Worm (Caenorhabditis elegans) whole organism, mixed stage, embryonic: ENCODE measurements around the gene ran-1.

Experiments used
- bed-3 ChIP-seq: fragments of 200-800 bp; sonication (Bioruptor generic); optimal IDR thresholded peaks from 3 replicates; lab custom pipeline; 2018; ENCODE audit warnings: mild to moderate bottlenecking, missing genetic modification characterization, moderate library complexity, missing compliant biosample characterization
- ceh-39 ChIP-seq: fragments of 150-350 bp; optimal IDR thresholded peaks from 2 replicates; lab custom pipeline; 2014; ENCODE audit warnings: missing biosample characterization, missing genetic modification characterization
- ceh-43 ChIP-seq: fragments of 200-800 bp; sonication (Bioruptor generic); optimal IDR thresholded peaks from 2 replicates; lab custom pipeline; 2018; ENCODE audit warnings: mild to moderate bottlenecking, missing genetic modification characterization, moderate library complexity, missing compliant biosample characterization
- ceh-83 ChIP-seq: fragments of 200-800 bp; sonication (Bioruptor generic); optimal IDR thresholded peaks from 2 replicates; lab custom pipeline; 2018; ENCODE audit warnings: mild to moderate bottlenecking, missing genetic modification characterization, missing compliant biosample characterization
- ces-1 ChIP-seq: fragments of 150-350 bp; optimal IDR thresholded peaks from 2 replicates; lab custom pipeline; 2014; ENCODE audit warnings: missing biosample characterization, missing genetic modification reagents, missing genetic modification characterization
- drap-1 ChIP-seq: fragments of 200-800 bp; sonication (Bioruptor generic); optimal IDR thresholded peaks from 3 replicates; lab custom pipeline; 2018; ENCODE audit warnings: mild to moderate bottlenecking, missing genetic modification characterization, missing compliant biosample characterization
- elt-1 ChIP-seq: sonication (generic microtip); optimal IDR thresholded peaks from 2 replicates; lab custom pipeline; 2017; ENCODE audit warnings: missing genetic modification characterization, mild to moderate bottlenecking, missing compliant biosample characterization, antibody characterized with exemption, moderate library complexity, borderline replicate concordance; ENCODE audit not compliant: insufficient read depth
- elt-3 ChIP-seq: fragments of 150-350 bp; optimal IDR thresholded peaks from 2 replicates; lab custom pipeline; 2014; ENCODE audit warnings: missing biosample characterization, missing genetic modification characterization
- flh-1 ChIP-seq: fragments of 200-800 bp; sonication (Bioruptor generic); optimal IDR thresholded peaks from 2 replicates; lab custom pipeline; 2018; ENCODE audit warnings: mild to moderate bottlenecking, missing genetic modification characterization, moderate library complexity, missing compliant biosample characterization
- ham-2 ChIP-seq: fragments of 200-800 bp; sonication (Bioruptor generic); optimal IDR thresholded peaks from 2 replicates; lab custom pipeline; 2018; ENCODE audit warnings: mild to moderate bottlenecking, missing genetic modification characterization, missing compliant biosample characterization
- hlh-1 ChIP-seq: fragments of 150-350 bp; optimal IDR thresholded peaks from 2 replicates; lab custom pipeline; 2014; ENCODE audit warnings: missing biosample characterization, missing genetic modification reagents, missing genetic modification characterization
- lin-13 ChIP-seq: fragments of 150-350 bp; optimal IDR thresholded peaks from 2 replicates; lab custom pipeline; 2014; ENCODE audit warnings: missing biosample characterization, missing genetic modification characterization
- lin-32 ChIP-seq: fragments of 200-800 bp; sonication (Bioruptor generic); optimal IDR thresholded peaks from 2 replicates; lab custom pipeline; 2018; ENCODE audit warnings: mild to moderate bottlenecking, missing genetic modification characterization, missing compliant biosample characterization
- lsy-2 ChIP-seq: fragments of 150-350 bp; optimal IDR thresholded peaks from 2 replicates; lab custom pipeline; 2014; ENCODE audit warnings: missing biosample characterization, missing genetic modification characterization
- mls-2 ChIP-seq: sonication (generic microtip); optimal IDR thresholded peaks from 2 replicates; lab custom pipeline; 2016; ENCODE audit warnings: mild to moderate bottlenecking, missing genetic modification characterization, moderate library complexity, missing compliant biosample characterization
- nhr-2 ChIP-seq: fragments of 150-350 bp; optimal IDR thresholded peaks from 2 replicates; lab custom pipeline; 2014; ENCODE audit warnings: missing biosample characterization, missing genetic modification characterization
- nhr-237 ChIP-seq: fragments of 150-350 bp; optimal IDR thresholded peaks from 2 replicates; lab custom pipeline; 2014; ENCODE audit warnings: missing biosample characterization, missing genetic modification characterization
- nhr-28 ChIP-seq: fragments of 150-350 bp; optimal IDR thresholded peaks from 2 replicates; lab custom pipeline; 2014; ENCODE audit warnings: missing biosample characterization, missing genetic modification characterization
- nhr-76 ChIP-seq: sonication (generic microtip); optimal IDR thresholded peaks from 2 replicates; lab custom pipeline; 2017; ENCODE audit warnings: missing biosample characterization, missing genetic modification characterization
- pha-4 ChIP-seq: fragments of 150-350 bp; optimal IDR thresholded peaks from 2 replicates; lab custom pipeline; 2018; ENCODE audit warnings: missing biosample characterization, missing genetic modification reagents, missing genetic modification characterization
- sem-2 ChIP-seq: fragments of 200-800 bp; sonication (Bioruptor generic); optimal IDR thresholded peaks from 2 replicates; lab custom pipeline; 2018; ENCODE audit warnings: mild to moderate bottlenecking, missing genetic modification characterization, missing compliant biosample characterization
- snpc-4 ChIP-seq: fragments of 150-350 bp; optimal IDR thresholded peaks from 2 replicates; lab custom pipeline; 2014; ENCODE audit warnings: missing biosample characterization, missing genetic modification characterization
- sptf-1 ChIP-seq: sonication (generic microtip); optimal IDR thresholded peaks from 2 replicates; lab custom pipeline; 2017; ENCODE audit warnings: mild to moderate bottlenecking, missing genetic modification characterization, moderate library complexity, missing compliant biosample characterization
- tbx-8 ChIP-seq: fragments of 200-800 bp; sonication (Bioruptor generic); optimal IDR thresholded peaks from 2 replicates; lab custom pipeline; 2018; ENCODE audit warnings: mild to moderate bottlenecking, missing genetic modification characterization, moderate library complexity, missing compliant biosample characterization
- unc-120 ChIP-seq: sonication (generic microtip); optimal IDR thresholded peaks from 2 replicates; lab custom pipeline; 2017; ENCODE audit warnings: missing genetic modification characterization, missing compliant biosample characterization; ENCODE audit not compliant: poor library complexity, severe bottlenecking
- unc-39 ChIP-seq: fragments of 150-350 bp; optimal IDR thresholded peaks from 2 replicates; lab custom pipeline; 2014; ENCODE audit warnings: missing biosample characterization, missing genetic modification characterization
- unc-62 ChIP-seq: fragments of 150-350 bp; optimal IDR thresholded peaks from 2 replicates; lab custom pipeline; 2014; ENCODE audit warnings: missing biosample characterization, missing genetic modification reagents, missing genetic modification characterization
- zip-8 ChIP-seq: fragments of 150-350 bp; optimal IDR thresholded peaks from 2 replicates; lab custom pipeline; 2014; ENCODE audit warnings: missing biosample characterization, missing genetic modification characterization
- ztf-11 ChIP-seq: fragments of 150-350 bp; optimal IDR thresholded peaks from 2 replicates; lab custom pipeline; 2014; ENCODE audit warnings: missing biosample characterization, missing genetic modification characterization

ran-1 gene

DNA sequence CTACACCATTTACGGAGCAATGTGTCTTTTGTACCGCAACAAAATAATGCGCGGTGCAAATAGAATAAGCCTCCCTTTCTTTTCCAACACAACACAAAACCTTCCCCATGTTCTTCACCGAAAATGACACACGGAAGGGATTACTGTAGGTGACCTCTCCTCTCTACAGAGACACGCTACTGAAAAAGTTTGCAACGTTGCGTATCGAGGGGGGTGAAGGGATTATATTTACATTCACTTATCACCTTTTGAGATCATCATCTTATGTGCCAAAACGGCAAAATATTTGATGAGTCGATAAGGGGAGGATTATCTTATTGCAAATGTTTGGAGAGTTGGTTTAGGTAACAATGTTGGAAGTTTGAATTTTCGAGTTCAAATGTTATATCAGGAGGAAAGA is 35.5 kb upstream of the ran-1 start:
- no peak for TF ChIP-seq nhr-237
- no peak for TF ChIP-seq ceh-43 (GFP tag; lab: Kevin White, UChicago)
- TF ChIP-seq unc-62 (GFP tag; lab: Kevin White, UChicago) = no peak
- no peak for TF ChIP-seq flh-1 (GFP tag; lab: Kevin White, UChicago)
- TF ChIP-seq lin-32 (GFP tag; lab: Kevin White, UChicago) = no peak
- TF ChIP-seq elt-1 = no peak
- TF ChIP-seq lsy-2 = no peak
- no peak for TF ChIP-seq mls-2 (tag; lab: Kevin White, UChicago)
- TF ChIP-seq tbx-8 (GFP tag; lab: Kevin White, UChicago) = no peak
- no peak for TF ChIP-seq unc-39 (tag; lab: Kevin White, UChicago)
- no peak for TF ChIP-seq pha-4 (tag; lab: Kevin White, UChicago)
- TF ChIP-seq lin-13 (tag; lab: Kevin White, UChicago) = no peak
- TF ChIP-seq drap-1 = no peak
- no peak for TF ChIP-seq ceh-83 (GFP tag; lab: Kevin White, UChicago)
- no peak for TF ChIP-seq sem-2 (GFP tag; lab: Kevin White, UChicago)
- TF ChIP-seq zip-8 (tag; lab: Kevin White, UChicago) = no peak
- no peak for TF ChIP-seq nhr-28 (tag; lab: Kevin White, UChicago)

DNA sequence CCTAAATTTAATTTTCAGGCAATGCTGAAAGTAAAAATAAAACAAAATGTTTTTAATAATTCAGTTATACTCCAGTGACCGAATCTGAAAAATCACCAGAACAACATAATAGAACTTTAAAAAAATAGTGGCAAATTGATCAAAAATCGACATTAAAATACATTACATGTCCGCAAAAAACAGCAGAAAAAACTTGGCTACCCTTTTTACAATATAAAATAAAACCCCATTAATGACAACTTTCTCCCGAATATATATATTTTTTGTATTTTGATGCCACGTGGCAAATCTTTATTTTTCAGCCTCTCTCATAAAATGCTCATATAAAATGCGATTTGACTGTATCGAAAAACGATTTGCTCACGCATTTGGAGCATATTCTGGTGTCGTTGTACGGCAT is 34.0 kb upstream of the ran-1 start, which contains the start of gene ptr-19:
ptr-19 (plus strand) TSS at position 301 of the 400 bp plus-strand sequence.
- no peak for TF ChIP-seq unc-39 (tag; lab: Kevin White, UChicago)
- no peak for TF ChIP-seq elt-3 (tag; lab: Kevin White, UChicago)
- TF ChIP-seq ceh-83 (GFP tag; lab: Kevin White, UChicago) = no peak
- TF ChIP-seq ces-1 (GFP tag; lab: Kevin White, UChicago) = no peak
- no peak for TF ChIP-seq pha-4 (tag; lab: Kevin White, UChicago)
- TF ChIP-seq elt-1 = no peak
- no peak for TF ChIP-seq mls-2 (tag; lab: Kevin White, UChicago)
- TF ChIP-seq lin-32 (GFP tag; lab: Kevin White, UChicago) = no peak

DNA sequence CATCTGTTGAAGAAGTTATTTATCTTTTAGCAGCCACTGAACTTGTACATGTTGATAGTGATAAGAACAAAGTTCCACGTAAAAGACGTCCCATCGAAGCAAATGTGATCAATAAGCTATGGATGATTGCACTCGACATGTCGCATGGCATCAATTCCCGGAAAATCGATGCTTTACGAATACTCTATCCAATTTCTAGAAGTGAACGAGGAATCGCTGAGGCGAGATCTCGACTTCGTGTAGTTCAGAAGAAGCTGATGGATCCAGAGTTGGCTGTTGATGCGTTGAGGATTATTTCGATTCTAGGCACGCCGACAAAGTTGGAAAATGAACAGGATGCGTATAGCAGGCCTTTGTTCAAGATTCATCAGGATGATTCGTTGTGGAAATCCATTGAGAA is 22.2 kb upstream of the ran-1 start:
- no peak for TF ChIP-seq ceh-39 (tag; lab: Kevin White, UChicago)
- TF ChIP-seq ham-2 = no peak
- no peak for TF ChIP-seq ceh-43 (GFP tag; lab: Kevin White, UChicago)
- TF ChIP-seq hlh-1 (tag; lab: Kevin White, UChicago) = no peak
- TF ChIP-seq lin-32 (GFP tag; lab: Kevin White, UChicago) = no peak
- TF ChIP-seq flh-1 (GFP tag; lab: Kevin White, UChicago) = no peak
- TF ChIP-seq elt-3 (tag; lab: Kevin White, UChicago) = no peak
- no peak for TF ChIP-seq unc-120 (tag; lab: Kevin White, UChicago)
- TF ChIP-seq ztf-11 (tag; lab: Kevin White, UChicago) = no peak
- no peak for TF ChIP-seq drap-1
- TF ChIP-seq pha-4 (tag; lab: Kevin White, UChicago) = no peak
- no peak for TF ChIP-seq ceh-83 (GFP tag; lab: Kevin White, UChicago)
- TF ChIP-seq elt-1 = no peak
- TF ChIP-seq nhr-2 (tag; lab: Kevin White, UChicago) = no peak
- TF ChIP-seq nhr-76 (tag; lab: Kevin White, UChicago) = no peak
- no peak for TF ChIP-seq ces-1 (GFP tag; lab: Kevin White, UChicago)

DNA sequence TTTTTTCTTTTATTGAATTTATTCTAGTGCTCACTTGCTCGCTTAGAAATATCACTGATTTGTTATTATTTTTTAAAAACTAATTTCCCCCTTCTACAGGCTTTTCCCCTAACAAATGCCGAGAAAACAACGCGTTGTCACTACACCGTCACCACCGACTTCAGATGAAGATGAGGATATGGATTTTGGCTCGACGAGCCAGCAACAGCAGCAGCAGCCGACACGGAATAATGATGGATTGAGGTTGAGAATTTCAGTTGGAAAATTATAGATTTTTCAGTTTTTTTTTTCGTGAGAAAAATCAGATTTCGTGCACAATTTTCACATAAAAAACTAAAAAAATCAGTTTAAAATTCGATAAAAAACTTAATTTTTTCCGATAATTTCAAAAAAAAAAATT is 15.5 kb upstream of the ran-1 start, which contains the start of gene dpy-28:
dpy-28 (plus strand) TSS at position 100 of the 400 bp plus-strand sequence.
- TF ChIP-seq ceh-43 (GFP tag; lab: Kevin White, UChicago) (no peak), nhr-28 (tag; lab: Kevin White, UChicago) (no peak), sptf-1 (no peak), tbx-8 (GFP tag; lab: Kevin White, UChicago) (no peak), snpc-4 (no peak), unc-120 (tag; lab: Kevin White, UChicago) (no peak), nhr-237 (no peak), nhr-76 (tag; lab: Kevin White, UChicago) (no peak), mls-2 (tag; lab: Kevin White, UChicago) (no peak), ztf-11 (tag; lab: Kevin White, UChicago) (no peak), lin-13 (tag; lab: Kevin White, UChicago) (no peak), bed-3 (GFP tag; lab: Kevin White, UChicago) (no peak), drap-1 (no peak)
